Worm (Caenorhabditis elegans) whole organism, L1 larva: ENCODE data around the gene ZC239.16.
A peak's percentile ranks its signal among the peaks of the same experiment; 100 is the strongest.

Source experiments
- C04F5.9 ChIP-seq: sonication (generic microtip); optimal IDR thresholded peaks from 2 replicates; lab custom pipeline; 2016; ENCODE audit warnings: missing genetic modification characterization, missing compliant biosample characterization
- C16A3.4 ChIP-seq: fragments of 150-350 bp; optimal IDR thresholded peaks from 2 replicates; lab custom pipeline; 2014; ENCODE audit warnings: missing biosample characterization, missing genetic modification characterization
- alr-1 ChIP-seq: fragments of 200-800 bp; sonication (Bioruptor generic); optimal IDR thresholded peaks from 2 replicates; lab custom pipeline; 2018; ENCODE audit warnings: borderline replicate concordance, mild to moderate bottlenecking, missing genetic modification characterization, missing compliant biosample characterization
- blmp-1 ChIP-seq: fragments of 150-350 bp; optimal IDR thresholded peaks from 2 replicates; lab custom pipeline; 2014; ENCODE audit warnings: missing biosample characterization, missing genetic modification characterization
- ceh-63 ChIP-seq: fragments of 200-800 bp; sonication (Bioruptor generic); optimal IDR thresholded peaks from 2 replicates; lab custom pipeline; 2018; ENCODE audit warnings: mild to moderate bottlenecking, missing genetic modification characterization, missing compliant biosample characterization
- efl-1 ChIP-seq, 4 experiments: fragments of 150-350 bp; optimal IDR thresholded peaks in 3 of 4; peaks in 1 of 4; 1 replicate in 1 of 4; 2 replicates in 3 of 4; lab custom pipeline; 2014; ENCODE audit warnings: missing biosample characterization in 2 of 4, missing genetic modification characterization in 2 of 4, missing genetic modification reagents in 2 of 4
- egl-27 ChIP-seq, 2 experiments: fragments of 150-350 bp in 1 of 2; sonication (generic microtip); optimal IDR thresholded peaks; 3 replicates each; lab custom pipeline; 2017 to 2018; ENCODE audit warnings: missing biosample characterization in 2 of 2, missing genetic modification characterization in 2 of 2, missing genetic modification reagents in 2 of 2
- elt-2 ChIP-seq: sonication (generic microtip); optimal IDR thresholded peaks from 2 replicates; lab custom pipeline; 2016; ENCODE audit warnings: missing genetic modification characterization, mild to moderate bottlenecking, inconsistent platforms, missing compliant biosample characterization, missing genetic modification reagents
- elt-3 ChIP-seq, 6 experiments: fragments of 150-350 bp in 1 of 6; sonication (generic microtip); optimal IDR thresholded peaks; 2 replicates each; lab custom pipeline; 2017 to 2018; ENCODE audit warnings: missing biosample characterization in 6 of 6, missing genetic modification characterization in 6 of 6, inconsistent platforms in 1 of 6
- fkh-8 ChIP-seq: sonication (generic microtip); optimal IDR thresholded peaks from 2 replicates; lab custom pipeline; 2016; ENCODE audit warnings: mild to moderate bottlenecking, missing genetic modification characterization, missing compliant biosample characterization
- irx-1 ChIP-seq: sonication (generic microtip); optimal IDR thresholded peaks from 2 replicates; lab custom pipeline; 2016; ENCODE audit warnings: missing genetic modification characterization, missing compliant biosample characterization
- lin-13 ChIP-seq: fragments of 150-350 bp; optimal IDR thresholded peaks from 2 replicates; lab custom pipeline; 2014; ENCODE audit warnings: missing biosample characterization, missing genetic modification reagents, missing genetic modification characterization
- lin-35 ChIP-seq, 2 experiments: fragments of 150-350 bp; optimal IDR thresholded peaks; 2 replicates each; lab custom pipeline; 2014; ENCODE audit warnings: missing biosample characterization in 2 of 2, missing genetic modification characterization in 2 of 2, missing genetic modification reagents in 2 of 2
- lir-3 ChIP-seq: sonication (generic microtip); optimal IDR thresholded peaks from 2 replicates; lab custom pipeline; 2016; ENCODE audit warnings: mild to moderate bottlenecking, missing genetic modification characterization, moderate library complexity, missing compliant biosample characterization; ENCODE audit not compliant: poor library complexity
- mdl-1 ChIP-seq, 2 experiments: fragments of 150-350 bp; optimal IDR thresholded peaks; 2 replicates each; lab custom pipeline; 2014 to 2017; ENCODE audit warnings: missing biosample characterization in 2 of 2, missing genetic modification characterization in 2 of 2, inconsistent platforms in 1 of 2
- nhr-71 ChIP-seq: sonication (generic microtip); optimal IDR thresholded peaks from 2 replicates; lab custom pipeline; 2016; ENCODE audit warnings: mild to moderate bottlenecking, missing genetic modification characterization, moderate library complexity, missing compliant biosample characterization
- nhr-77 ChIP-seq: fragments of 150-350 bp; optimal IDR thresholded peaks from 2 replicates; lab custom pipeline; 2014; ENCODE audit warnings: missing biosample characterization, missing genetic modification characterization
- nhr-85 ChIP-seq: sonication (generic microtip); peaks from one replicate; lab custom pipeline; 2016; ENCODE audit warnings: missing genetic modification characterization, inconsistent platforms, missing compliant biosample characterization
- skn-1 ChIP-seq: fragments of 150-350 bp; optimal IDR thresholded peaks from 2 replicates; lab custom pipeline; 2014; ENCODE audit warnings: missing biosample characterization, missing genetic modification characterization
- snpc-4 ChIP-seq: fragments of 150-350 bp; optimal IDR thresholded peaks from 2 replicates; lab custom pipeline; 2014; ENCODE audit warnings: missing biosample characterization, missing genetic modification characterization
- snu-23 ChIP-seq: sonication (generic microtip); optimal IDR thresholded peaks from 2 replicates; lab custom pipeline; 2016; ENCODE audit warnings: missing genetic modification characterization, missing compliant biosample characterization
- sup-37 ChIP-seq: fragments of 200-800 bp; sonication (Bioruptor generic); optimal IDR thresholded peaks from 2 replicates; lab custom pipeline; 2018; ENCODE audit warnings: mild to moderate bottlenecking, missing genetic modification characterization, missing compliant biosample characterization
- swsn-7 ChIP-seq: sonication (generic microtip); optimal IDR thresholded peaks from 2 replicates; lab custom pipeline; 2016; ENCODE audit warnings: missing genetic modification characterization, missing compliant biosample characterization
- tbx-2 ChIP-seq: sonication (generic microtip); optimal IDR thresholded peaks from 2 replicates; lab custom pipeline; 2016; ENCODE audit warnings: missing genetic modification characterization, missing compliant biosample characterization
- tlp-1 ChIP-seq: fragments of 150-350 bp; optimal IDR thresholded peaks from 2 replicates; lab custom pipeline; 2014; ENCODE audit warnings: missing biosample characterization, missing genetic modification characterization
- unc-62 ChIP-seq: fragments of 150-350 bp; optimal IDR thresholded peaks from 2 replicates; lab custom pipeline; 2014; ENCODE audit warnings: missing biosample characterization, missing genetic modification reagents, missing genetic modification characterization
- unc-98 ChIP-seq: fragments of 200-800 bp; sonication (Bioruptor generic); IDR thresholded peaks from 2 replicates; pipeline ENCODE4 v1.3.6; 2022; ENCODE audit warnings: missing genetic modification characterization, missing compliant biosample characterization
- xbp-1 ChIP-seq: sonication (generic microtip); optimal IDR thresholded peaks from 2 replicates; lab custom pipeline; 2016; ENCODE audit warnings: missing genetic modification characterization, missing compliant biosample characterization
- zag-1 ChIP-seq: fragments of 150-350 bp; optimal IDR thresholded peaks from 2 replicates; lab custom pipeline; 2014; ENCODE audit warnings: missing biosample characterization, missing genetic modification characterization

The ZC239.16 gene

ce11 chrII:3241842-3242241, 16.7 kb upstream of the ZC239.16 start:
- TF ChIP-seq fkh-8 (tag; lab: Kevin White, UChicago) (no peak), elt-3 (tag; optimal IDR thresholded peaks at IDR 0.05; lab: Kevin White, UChicago) (peak in 2 of 6 experiments; percentile 50 to 77), blmp-1 (peak; percentile 99)

- TF ChIP-seq tbx-2 (tag; lab: Kevin White, UChicago), result no peak
- TF ChIP-seq blmp-1, result peak; percentile 87
These were observed 15.1 kb upstream of the ZC239.16 start, which contains the start of gene C17F4.3 for ce11 chrII:3240207-3240606. Gene C17F4.3, plus strand, starts transcription at chrII:3240507.

ce11 chrII:3237038-3237521, 12.0 kb upstream of the ZC239.16 start, which contains the start of the genes srz-67 and C17F4.11:
Gene srz-67, minus strand, starts transcription at chrII:3237138.
Gene C17F4.11, plus strand, starts transcription at chrII:3237471.
- TF ChIP-seq snpc-4 (no peak), efl-1 (optimal IDR thresholded peaks at IDR 0.05; lab: Kevin White, UChicago) (no peak), efl-1 (GFP tag; optimal IDR thresholded peaks at IDR 0.05 in 1 of 2; lab: Kevin White, UChicago) (peak in 1 of 2 experiments; percentile 65)

ce11 chrII:3234725-3235124, 9.6 kb upstream of the ZC239.16 start, which contains the start of gene C17F4.8:
Gene C17F4.8, minus strand, starts transcription at chrII:3234825.
- no peak for TF ChIP-seq irx-1

- TF ChIP-seq sup-37 (no peak), irx-1 (no peak), alr-1 (tag; lab: Kevin White, UChicago) (no peak), C16A3.4 (tag; lab: Kevin White, UChicago) (no peak), egl-27 (tag; optimal IDR thresholded peaks at IDR 0.05; lab: Kevin White, UChicago) (no peak), unc-62 (no peak)
These were observed 5.3 kb upstream of the ZC239.16 start, which contains the start of gene srh-297 for ce11 chrII:3230422-3230821. Gene srh-297, minus strand, starts transcription at chrII:3230522.

- TF ChIP-seq ceh-63 (GFP tag; lab: Kevin White, UChicago) (no peak), xbp-1 (tag; lab: Kevin White, UChicago) (no peak), tlp-1 (no peak), unc-98 (GFP tag; lab: Robert Waterston, UW) (no peak)
These were observed 661 bp upstream of the ZC239.16 start, which contains the start of gene ZC239.17 for ce11 chrII:3225780-3226179. Gene ZC239.17, minus strand, starts transcription at chrII:3225880.

ce11 chrII:3224631-3225030, 488 bp downstream of the ZC239.16 start, which contains the start of gene ZC239.15:
Gene ZC239.15, minus strand, starts transcription at chrII:3224731.
- TF ChIP-seq mdl-1 (tag; optimal IDR thresholded peaks at IDR 0.05; lab: Kevin White, UChicago) (no peak), lir-3 (tag; lab: Kevin White, UChicago) (no peak), nhr-85 (tag; lab: Kevin White, UChicago) (no peak), nhr-77 (tag; lab: Kevin White, UChicago) (no peak), C04F5.9 (no peak)

ce11 chrII:3222686-3223085, 2.4 kb downstream of the ZC239.16 start, which contains the start of gene ZC239.13:
Gene ZC239.13, minus strand, starts transcription at chrII:3222839.
- TF ChIP-seq elt-2 (tag; lab: Kevin White, UChicago), result peak; percentile 21
- TF ChIP-seq snu-23 (GFP tag; lab: Kevin White, UChicago), result no peak
- TF ChIP-seq nhr-71 (tag; lab: Kevin White, UChicago), result no peak

ce11 chrII:3221730-3222129, 3.4 kb downstream of the ZC239.16 start, which contains the start of gene ZC239.14:
Gene ZC239.14, minus strand, starts transcription at chrII:3222034.
- TF ChIP-seq lin-35 (GFP tag; optimal IDR thresholded peaks at IDR 0.05; lab: Kevin White, UChicago), result no peak
- no peak for TF ChIP-seq skn-1 (tag; lab: Kevin White, UChicago)
- no peak for TF ChIP-seq lin-13 (GFP tag; lab: Kevin White, UChicago)
- no peak for TF ChIP-seq zag-1 (tag; lab: Kevin White, UChicago)
- TF ChIP-seq C16A3.4 (tag; lab: Kevin White, UChicago), result no peak
- TF ChIP-seq swsn-7, result no peak
